Fruit fly (Drosophila melanogaster): ENCODE data around the gene Archease.

Archease gene

DNA sequence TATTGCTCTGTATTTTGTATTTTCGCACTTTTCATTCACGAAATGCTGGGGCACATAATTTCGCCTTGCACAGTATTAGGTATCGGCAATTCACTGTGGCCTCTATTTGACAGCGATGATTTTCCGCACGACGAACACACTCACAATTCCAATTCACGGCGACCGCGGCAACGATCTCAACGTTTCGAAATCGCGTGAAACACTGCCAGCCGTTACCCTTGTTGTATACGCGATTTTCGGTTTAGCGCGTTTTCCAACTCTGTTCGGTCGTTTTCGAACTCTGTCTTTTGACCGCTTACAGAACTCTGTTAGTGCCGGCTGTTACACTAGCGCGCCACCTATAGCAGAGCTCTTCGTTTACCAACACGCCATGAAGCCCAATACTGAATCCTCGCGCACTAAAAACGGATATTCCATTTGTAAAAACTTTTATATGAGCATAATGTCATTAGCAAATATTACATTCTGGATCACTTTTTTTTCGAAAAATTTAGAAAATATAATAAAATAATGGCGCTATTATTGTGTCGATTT, 43.6 kb downstream of the Archease start, which contains the start of gene InR (continued):
- TF ChIP-seq unc-4 (GFP tag; IDR thresholded peaks at IDR 0.05; ENCODE audit: partially characterized antibody), result no peak
- TF ChIP-seq Dip2 (GFP tag; IDR thresholded peaks at IDR 0.05), result no peak
- no peak for TF ChIP-seq CG11085 (GFP tag; IDR thresholded peaks at IDR 0.05)
- TF ChIP-seq jumu (GFP tag; optimal IDR thresholded peaks at IDR 0.05), result peak; percentile 61
- TF ChIP-seq CG14860 (GFP tag; IDR thresholded peaks at IDR 0.05; ENCODE audit: partially characterized antibody), result no peak
- TF ChIP-seq Elba2 (GFP tag; optimal IDR thresholded peaks at IDR 0.05), result no peak
- TF ChIP-seq CG16863 (GFP tag; optimal IDR thresholded peaks at IDR 0.05), result peak; percentile 63
- peak; percentile 53 for TF ChIP-seq Dek (tag; optimal IDR thresholded peaks at IDR 0.05)
- peak; percentile 75 for TF ChIP-seq Atf-2 (GFP tag; optimal IDR thresholded peaks at IDR 0.05)
- no peak for TF ChIP-seq nerfin-2 (GFP tag; IDR thresholded peaks at IDR 0.05; ENCODE audit: partially characterized antibody)
- TF ChIP-seq CG6175 (GFP tag; IDR thresholded peaks at IDR 0.05), result no peak
- no peak for TF ChIP-seq Rx (GFP tag; IDR thresholded peaks at IDR 0.05)
- peak; percentile 62 for TF ChIP-seq dm (GFP tag; optimal IDR thresholded peaks at IDR 0.05)
- TF ChIP-seq ci (GFP tag; IDR thresholded peaks at IDR 0.05), result no peak
- no peak for TF ChIP-seq D19B (GFP tag; optimal IDR thresholded peaks at IDR 0.05)
- TF ChIP-seq psq (GFP tag; optimal IDR thresholded peaks at IDR 0.05), result peak; percentile 56
- peak in 1 of 2 experiments; percentile 13 for TF ChIP-seq crp (GFP tag; optimal IDR thresholded peaks at IDR 0.05)
- no peak for TF ChIP-seq CG6683 (GFP tag; optimal IDR thresholded peaks at IDR 0.05)
- peak; percentile 81 for TF ChIP-seq CG9817 (tag; optimal IDR thresholded peaks at IDR 0.05)
- no peak for TF ChIP-seq CG1024 (GFP tag; IDR thresholded peaks at IDR 0.05)
- no peak for TF ChIP-seq vnd (GFP tag; IDR thresholded peaks at IDR 0.05; ENCODE audit: partially characterized antibody)
- peak; percentile 49 for TF ChIP-seq btn (GFP tag; optimal IDR thresholded peaks at IDR 0.05)
- TF ChIP-seq zen (tag; optimal IDR thresholded peaks at IDR 0.05), result peak; percentile 32
- no peak for TF ChIP-seq CkIIα-i1 (GFP tag; IDR thresholded peaks at IDR 0.05)
- TF ChIP-seq CG1792 (GFP tag; optimal IDR thresholded peaks at IDR 0.05), result peak; percentile 66
- TF ChIP-seq Gsc (GFP tag; IDR thresholded peaks at IDR 0.05), result no peak
- no peak for TF ChIP-seq odd (GFP tag; optimal IDR thresholded peaks at IDR 0.05)
- TF ChIP-seq al (GFP tag; IDR thresholded peaks at IDR 0.05), result no peak
- peak; percentile 77 for TF ChIP-seq wek (GFP tag; optimal IDR thresholded peaks at IDR 0.05)
- peak; percentile 61 for TF ChIP-seq grau (tag; optimal IDR thresholded peaks at IDR 0.05)
- no peak for TF ChIP-seq CG30020 (tag; optimal IDR thresholded peaks at IDR 0.05)
- peak; percentile 26 for TF ChIP-seq emc (GFP tag; optimal IDR thresholded peaks at IDR 0.05)
- peak; percentile 69 for TF ChIP-seq da (GFP tag; optimal IDR thresholded peaks at IDR 0.05)
- TF ChIP-seq Tbp (GFP tag; optimal IDR thresholded peaks at IDR 0.05), result no peak
- peak; percentile 74 for TF ChIP-seq eyg (GFP tag; optimal IDR thresholded peaks at IDR 0.05)
- TF ChIP-seq HmgZ (tag; optimal IDR thresholded peaks at IDR 0.05), result peak; percentile 90
- peak; percentile 56 for TF ChIP-seq gcm2 (GFP tag; optimal IDR thresholded peaks at IDR 0.05)
- peak; percentile 10 for TF ChIP-seq CG9797 (GFP tag; optimal IDR thresholded peaks at IDR 0.05)
- no peak for TF ChIP-seq Kr (GFP tag; optimal IDR thresholded peaks at IDR 0.05)
- TF ChIP-seq Optix (GFP tag; IDR thresholded peaks at IDR 0.05), result no peak
- peak; percentile 76 for TF ChIP-seq pum (GFP tag; optimal IDR thresholded peaks at IDR 0.05)
- no peak for TF ChIP-seq wdn (GFP tag; IDR thresholded peaks at IDR 0.05)
- peak; percentile 39 for TF ChIP-seq ewg (GFP tag; optimal IDR thresholded peaks at IDR 0.05)
- TF ChIP-seq schlank (tag; optimal IDR thresholded peaks at IDR 0.05), result peak; percentile 46
- TF ChIP-seq Eip74EF (GFP tag; optimal IDR thresholded peaks at IDR 0.05), result peak in 1 of 2 experiments; percentile 31
- peak; percentile 45 for TF ChIP-seq CG18011 (GFP tag; optimal IDR thresholded peaks at IDR 0.05)
- peak; percentile 19 for TF ChIP-seq CG2116 (GFP tag; optimal IDR thresholded peaks at IDR 0.05)
- TF ChIP-seq Trl (optimal IDR thresholded peaks at IDR 0.05), result no peak
- peak; percentile 86 for TF ChIP-seq Trl (GFP tag; optimal IDR thresholded peaks at IDR 0.05)
- no peak for TF ChIP-seq hth (optimal IDR thresholded peaks at IDR 0.05)
- no peak for TF ChIP-seq dati (GFP tag; IDR thresholded peaks at IDR 0.05)
